Fruit fly (Drosophila melanogaster) whole organism, embryonic: ENCODE results near the gene CG42810.

Experiments
- Abd-B ChIP-seq: fragments of 200-800 bp; sonication (Bioruptor generic); optimal IDR thresholded peaks from 2 replicates; lab custom pipeline; 2018; ENCODE audit warnings: missing biosample characterization, mild to moderate bottlenecking, missing genetic modification characterization, moderate library complexity
- BEAF-32 ChIP-seq: fragments of 200-800 bp; sonication (Bioruptor generic); optimal IDR thresholded peaks from 3 replicates; lab custom pipeline; 2017; ENCODE audit warnings: missing biosample characterization, missing genetic modification characterization, mild to moderate bottlenecking, moderate library complexity, missing genetic modification reagents
- CG10321 ChIP-seq: fragments of 200-800 bp; sonication (Bioruptor generic); IDR thresholded peaks from 2 replicates; pipeline ENCODE4 v1.3.6; 2022; ENCODE audit warnings: missing biosample characterization, missing genetic modification characterization
- CG10366 ChIP-seq: fragments of 200-800 bp; sonication (Bioruptor generic); IDR thresholded peaks from 2 replicates; pipeline ENCODE4 v1.3.6; 2022; ENCODE audit warnings: missing biosample characterization, missing genetic modification characterization
- CG10431 ChIP-seq: fragments of 200-800 bp; sonication (Bioruptor generic); optimal IDR thresholded peaks from 3 replicates; lab custom pipeline; 2018; ENCODE audit warnings: missing biosample characterization, mild to moderate bottlenecking, missing genetic modification characterization
- CG10565 ChIP-seq: fragments of 200-800 bp; sonication (Bioruptor generic); optimal IDR thresholded peaks from 3 replicates; lab custom pipeline; 2016; ENCODE audit warnings: missing biosample characterization, mild to moderate bottlenecking, missing genetic modification characterization
- CG12744 ChIP-seq: fragments of 200-800 bp; sonication (Bioruptor generic); optimal IDR thresholded peaks from 2 replicates; lab custom pipeline; 2016; ENCODE audit warnings: missing biosample characterization, missing genetic modification characterization
- CG13123 ChIP-seq: fragments of 200-800 bp; sonication (Bioruptor generic); optimal IDR thresholded peaks from 2 replicates; lab custom pipeline; 2016; ENCODE audit warnings: missing biosample characterization, missing genetic modification characterization
- CG14860 ChIP-seq: fragments of 200-800 bp; sonication (Bioruptor generic); IDR thresholded peaks from 3 replicates; pipeline ENCODE4 v1.3.6; 2022; ENCODE audit warnings: missing biosample characterization, missing genetic modification characterization; ENCODE audit not compliant: partially characterized antibody
- CG18476 ChIP-seq: fragments of 200-800 bp; sonication (Bioruptor generic); optimal IDR thresholded peaks from 2 replicates; lab custom pipeline; 2016; ENCODE audit warnings: missing biosample characterization, mild to moderate bottlenecking, missing genetic modification characterization
- CG18764 ChIP-seq: fragments of 200-800 bp; sonication (Bioruptor generic); optimal IDR thresholded peaks from 3 replicates; lab custom pipeline; 2016; ENCODE audit warnings: missing biosample characterization, missing genetic modification characterization
- CG2875 ChIP-seq: fragments of 200-800 bp; sonication (Bioruptor generic); optimal IDR thresholded peaks from 2 replicates; lab custom pipeline; 2017; ENCODE audit warnings: missing biosample characterization, mild to moderate bottlenecking, missing genetic modification characterization, missing genetic modification reagents
- CG31365 ChIP-seq: fragments of 200-800 bp; sonication (Bioruptor generic); optimal IDR thresholded peaks from 2 replicates; lab custom pipeline; 2018; ENCODE audit warnings: missing biosample characterization, mild to moderate bottlenecking, missing genetic modification characterization
- CG31441 ChIP-seq: fragments of 200-800 bp; sonication (Bioruptor generic); IDR thresholded peaks from 2 replicates; pipeline ENCODE4 v1.3.6; 2022; ENCODE audit warnings: missing biosample characterization, missing genetic modification characterization
- CG4424 ChIP-seq: fragments of 200-800 bp; sonication (Bioruptor generic); optimal IDR thresholded peaks from 3 replicates; lab custom pipeline; 2016; ENCODE audit warnings: missing biosample characterization, missing genetic modification characterization
- CG6765 ChIP-seq: fragments of 200-800 bp; sonication (Bioruptor generic); optimal IDR thresholded peaks from 3 replicates; lab custom pipeline; 2017; ENCODE audit warnings: missing biosample characterization, mild to moderate bottlenecking, missing genetic modification characterization
- CG6813 ChIP-seq: fragments of 200-800 bp; sonication (Bioruptor generic); optimal IDR thresholded peaks from 2 replicates; lab custom pipeline; 2017; ENCODE audit warnings: missing biosample characterization, missing genetic modification characterization, mild to moderate bottlenecking, moderate library complexity, missing genetic modification reagents
- CG7556 ChIP-seq: fragments of 200-800 bp; sonication (Bioruptor generic); optimal IDR thresholded peaks from 2 replicates; lab custom pipeline; 2017; ENCODE audit warnings: missing biosample characterization, mild to moderate bottlenecking, missing genetic modification characterization
- CG7745 ChIP-seq: fragments of 200-800 bp; sonication (Bioruptor generic); optimal IDR thresholded peaks from 2 replicates; lab custom pipeline; 2018; ENCODE audit warnings: missing biosample characterization, mild to moderate bottlenecking, missing genetic modification characterization, moderate library complexity
- CG8478 ChIP-seq: fragments of >200 bp; optimal IDR thresholded peaks from 2 replicates; lab custom pipeline; 2018
- Chrac-16 ChIP-seq: fragments of 200-800 bp; sonication (Bioruptor generic); optimal IDR thresholded peaks from 3 replicates; lab custom pipeline; 2016; ENCODE audit warnings: missing biosample characterization, missing genetic modification characterization
- Dip2 ChIP-seq: fragments of 200-800 bp; sonication (Bioruptor generic); IDR thresholded peaks from 2 replicates; pipeline ENCODE4 v1.3.6; 2022; ENCODE audit warnings: missing biosample characterization, missing genetic modification characterization
- Dip3 ChIP-seq: fragments of 200-800 bp; sonication (Bioruptor generic); optimal IDR thresholded peaks from 3 replicates; lab custom pipeline; 2016; ENCODE audit warnings: missing biosample characterization, missing genetic modification characterization
- Fer1 ChIP-seq: fragments of 200-800 bp; sonication (Bioruptor generic); optimal IDR thresholded peaks from 2 replicates; lab custom pipeline; 2017; ENCODE audit warnings: missing biosample characterization, mild to moderate bottlenecking, missing genetic modification characterization
- Fer2 ChIP-seq: fragments of 200-800 bp; sonication (Bioruptor generic); optimal IDR thresholded peaks from 2 replicates; lab custom pipeline; 2018; ENCODE audit warnings: missing biosample characterization, mild to moderate bottlenecking, missing genetic modification characterization, moderate library complexity
- HLH4C ChIP-seq: fragments of 200-800 bp; sonication (Bioruptor generic); IDR thresholded peaks from 3 replicates; pipeline ENCODE4 v1.3.6; 2022; ENCODE audit warnings: missing biosample characterization, missing genetic modification characterization; ENCODE audit not compliant: partially characterized antibody
- Hand ChIP-seq: fragments of 200-800 bp; sonication (Bioruptor generic); optimal IDR thresholded peaks from 2 replicates; lab custom pipeline; 2017; ENCODE audit warnings: mild to moderate bottlenecking, missing biosample characterization, missing genetic modification reagents, missing genetic modification characterization
- Hey ChIP-seq: fragments of 200-800 bp; sonication (Bioruptor generic); optimal IDR thresholded peaks from 3 replicates; lab custom pipeline; 2018; ENCODE audit warnings: missing biosample characterization, mild to moderate bottlenecking, missing genetic modification characterization
- Hr51 ChIP-seq, 2 experiments: fragments of 200-800 bp; sonication (Bioruptor generic); optimal IDR thresholded peaks; 2 replicates in 1 of 2; 3 replicates in 1 of 2; lab custom pipeline; 2016 to 2018; ENCODE audit warnings: missing biosample characterization in 2 of 2, missing genetic modification characterization in 2 of 2, mild to moderate bottlenecking in 1 of 2, moderate library complexity in 1 of 2
- NC2α ChIP-seq: fragments of 200-800 bp; sonication (Bioruptor generic); optimal IDR thresholded peaks from 2 replicates; lab custom pipeline; 2016; ENCODE audit warnings: missing biosample characterization, missing genetic modification characterization
- NK7.1 ChIP-seq: fragments of 200-800 bp; sonication (Bioruptor generic); optimal IDR thresholded peaks from 3 replicates; lab custom pipeline; 2016; ENCODE audit warnings: missing biosample characterization, missing genetic modification characterization
- Neu2 ChIP-seq: fragments of 200-800 bp; sonication (Bioruptor generic); optimal IDR thresholded peaks from 3 replicates; lab custom pipeline; 2016; ENCODE audit warnings: missing biosample characterization, missing genetic modification characterization, borderline replicate concordance
- Opbp ChIP-seq: fragments of 200-800 bp; sonication (Bioruptor generic); IDR thresholded peaks from 3 replicates; pipeline ENCODE4 v1.3.6; 2022; ENCODE audit warnings: missing biosample characterization, missing genetic modification characterization; ENCODE audit not compliant: partially characterized antibody
- Scr ChIP-seq: fragments of 200-800 bp; sonication (Bioruptor generic); IDR thresholded peaks from 2 replicates; pipeline ENCODE4 v1.3.6; 2022; ENCODE audit warnings: missing biosample characterization, missing genetic modification characterization; ENCODE audit not compliant: partially characterized antibody
- Sin3A ChIP-seq: fragments of >200 bp; optimal IDR thresholded peaks from 2 replicates; lab custom pipeline; 2018
- Usf ChIP-seq: fragments of 200-800 bp; sonication (Bioruptor generic); optimal IDR thresholded peaks from 2 replicates; lab custom pipeline; 2017; ENCODE audit warnings: missing genotype, missing biosample characterization, missing genetic modification characterization
- ab ChIP-seq: fragments of 200-800 bp; sonication (Bioruptor generic); optimal IDR thresholded peaks from 2 replicates; lab custom pipeline; 2016; ENCODE audit warnings: missing biosample characterization, missing genetic modification characterization
- cato ChIP-seq: fragments of 200-800 bp; sonication (Bioruptor generic); optimal IDR thresholded peaks from 2 replicates; lab custom pipeline; 2016; ENCODE audit warnings: missing biosample characterization, missing genetic modification characterization, borderline replicate concordance
- cg ChIP-seq: fragments of 200-800 bp; sonication (Bioruptor generic); optimal IDR thresholded peaks from 3 replicates; lab custom pipeline; 2019; ENCODE audit warnings: missing biosample characterization, mild to moderate bottlenecking, missing genetic modification characterization, moderate library complexity
- crol ChIP-seq: fragments of 200-800 bp; sonication (Bioruptor generic); IDR thresholded peaks from 2 replicates; pipeline ENCODE4 v1.3.6; 2022; ENCODE audit warnings: missing biosample characterization, missing genetic modification characterization
- grn ChIP-seq: fragments of 200-800 bp; sonication (Bioruptor generic); optimal IDR thresholded peaks from 3 replicates; lab custom pipeline; 2017; ENCODE audit warnings: missing biosample characterization, missing genetic modification characterization
- hbn ChIP-seq: fragments of 200-800 bp; sonication (Bioruptor generic); IDR thresholded peaks from 2 replicates; pipeline ENCODE4 v1.3.6; 2022; ENCODE audit warnings: missing biosample characterization, missing genetic modification characterization; ENCODE audit not compliant: partially characterized antibody
- lilli ChIP-seq: fragments of 200-800 bp; sonication (Bioruptor generic); optimal IDR thresholded peaks from 3 replicates; lab custom pipeline; 2016; ENCODE audit warnings: missing biosample characterization, missing genetic modification characterization
- onecut ChIP-seq: fragments of 200-800 bp; sonication (Bioruptor generic); IDR thresholded peaks from 2 replicates; pipeline ENCODE4 v1.3.6; 2022; ENCODE audit warnings: missing biosample characterization, missing genetic modification characterization
- sd ChIP-seq: fragments of 200-800 bp; sonication (Bioruptor generic); optimal IDR thresholded peaks from 3 replicates; lab custom pipeline; 2018; ENCODE audit warnings: missing biosample characterization, mild to moderate bottlenecking, missing genetic modification characterization, moderate library complexity
- sr ChIP-seq: fragments of 200-800 bp; sonication (Bioruptor generic); IDR thresholded peaks from 3 replicates; pipeline ENCODE4 v1.3.6; 2022; ENCODE audit warnings: missing biosample characterization, missing genetic modification characterization
- vfl ChIP-seq: fragments of 200-800 bp; sonication (Bioruptor generic); optimal IDR thresholded peaks from 2 replicates; lab custom pipeline; 2016; ENCODE audit warnings: missing biosample characterization, missing genetic modification characterization
- vvl ChIP-seq: fragments of 200-800 bp; sonication (Bioruptor generic); IDR thresholded peaks from 2 replicates; pipeline ENCODE4 v1.3.6; 2022; ENCODE audit warnings: missing biosample characterization, missing genetic modification characterization

Gene CG42810

DNA sequence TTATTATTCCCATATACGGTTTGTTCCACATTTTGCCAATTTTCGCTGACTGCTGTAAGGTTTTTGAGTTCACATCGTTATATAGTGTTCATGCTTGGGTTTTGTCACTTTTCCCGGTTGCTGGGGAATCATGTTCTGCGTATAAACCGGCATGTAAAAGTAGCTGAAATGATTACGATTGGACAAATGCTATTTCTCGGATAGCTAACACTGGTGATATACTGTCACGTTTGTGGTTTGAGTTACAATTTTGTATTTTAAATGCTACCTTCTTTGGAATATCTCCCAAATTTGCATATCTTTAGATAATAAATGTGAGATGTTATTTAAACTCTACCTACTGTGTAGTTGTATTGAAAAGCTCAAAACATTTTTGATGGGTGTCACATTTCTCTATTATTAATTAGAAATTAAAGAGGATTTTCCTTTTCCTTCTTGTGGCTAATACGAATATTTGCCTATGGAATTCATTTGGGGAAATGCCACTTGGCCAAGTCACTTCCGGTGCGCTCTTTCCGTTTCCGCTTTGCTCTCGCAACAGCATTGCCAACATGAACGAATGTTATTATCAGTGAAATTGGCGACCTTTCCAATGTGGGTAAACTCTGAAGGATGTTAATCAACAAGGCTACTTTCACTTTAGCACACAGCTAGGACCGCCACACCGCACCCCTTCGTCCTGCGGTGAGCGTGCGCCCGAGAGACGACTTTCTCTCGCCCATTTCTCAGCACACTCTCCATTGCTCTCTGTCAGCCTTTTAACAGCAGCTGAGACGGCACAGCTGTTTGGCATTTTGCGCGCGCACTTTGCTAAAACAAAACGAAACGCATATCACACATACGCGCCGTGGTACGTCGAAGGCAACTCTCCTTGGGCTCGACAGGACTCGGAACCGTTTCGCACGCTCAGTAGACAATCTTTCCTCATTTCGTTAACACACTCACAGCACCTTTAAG lies 44.7 kb upstream of the CG42810 start, which contains the start of the genes CG16956, CG42784 and CG43850 (continued):
- TF ChIP-seq grn (GFP tag; lab: Kevin White, UChicago) (peak; percentile 1), onecut (GFP tag; lab: Robert Waterston, UW) (peak; percentile 59), CG10321 (GFP tag; lab: Robert Waterston, UW) (no peak; the same call in 1 of the 2 replicates), Neu2 (GFP tag; lab: Kevin White, UChicago) (no peak), CG7556 (GFP tag; lab: Kevin White, UChicago) (peak; percentile 48), Chrac-16 (GFP tag; lab: Kevin White, UChicago) (no peak), NK7.1 (GFP tag; lab: Kevin White, UChicago) (no peak), Dip3 (GFP tag; lab: Kevin White, UChicago) (no peak), Fer1 (peak; percentile 92), CG2875 (no peak), CG7745 (no peak), CG18764 (no peak), sd (tag; lab: Kevin White, UChicago) (no peak), Scr (GFP tag; lab: Robert Waterston, UW) (no peak), cg (GFP tag; lab: Kevin White, UChicago) (no peak), CG14860 (no peak), crol (GFP tag; lab: Robert Waterston, UW) (peak; percentile 25; the same call in 1 of the 2 replicates), ab (GFP tag; lab: Kevin White, UChicago) (no peak), Fer2 (tag; lab: Kevin White, UChicago) (peak; percentile 46), CG8478 (lab: Kevin White, UChicago) (no peak), CG10366 (GFP tag; lab: Robert Waterston, UW) (no peak), Hr51 (GFP tag; optimal IDR thresholded peaks at IDR 0.05; lab: Kevin White, UChicago) (peak in 1 of 2 experiments; percentile 69), vfl (GFP tag; lab: Kevin White, UChicago) (no peak), CG10431 (GFP tag; lab: Kevin White, UChicago) (no peak), CG4424 (no peak), vvl (0 out of 2 replicates have a peak, but pooled peaks have one; percentile 60), hbn (GFP tag; lab: Robert Waterston, UW) (no peak), CG18476 (GFP tag; lab: Kevin White, UChicago) (no peak), Abd-B (GFP tag; lab: Kevin White, UChicago) (no peak), Opbp (GFP tag; lab: Robert Waterston, UW) (no peak), NC2α (GFP tag; lab: Kevin White, UChicago) (no peak), Dip2 (no peak), CG12744 (GFP tag; lab: Kevin White, UChicago) (no peak), CG31365 (peak; percentile 78), CG6813 (GFP tag; lab: Kevin White, UChicago) (peak; percentile 85), CG13123 (GFP tag; lab: Kevin White, UChicago) (no peak), Hand (GFP tag; lab: Kevin White, UChicago) (peak; percentile 88), CG10565 (GFP tag; lab: Kevin White, UChicago) (no peak), lilli (no peak), CG31441 (GFP tag; lab: Robert Waterston, UW) (peak; percentile 54; the same call in 1 of the 2 replicates), cato (GFP tag; lab: Kevin White, UChicago) (no peak), sr (GFP tag; lab: Robert Waterston, UW) (no peak; the same call in 2 of the 3 replicates), BEAF-32 (no peak), Sin3A (no peak), HLH4C (GFP tag; lab: Robert Waterston, UW) (no peak), Usf (GFP tag; lab: Kevin White, UChicago) (no peak), CG6765 (GFP tag; lab: Kevin White, UChicago) (peak; percentile 90), Hey (tag; lab: Kevin White, UChicago) (peak; percentile 54)
